Worm (Caenorhabditis elegans): ENCODE measurements around the gene srj-55.
A peak's percentile ranks its signal among the peaks of the same experiment; 100 is the strongest.

Gene srj-55

DNA sequence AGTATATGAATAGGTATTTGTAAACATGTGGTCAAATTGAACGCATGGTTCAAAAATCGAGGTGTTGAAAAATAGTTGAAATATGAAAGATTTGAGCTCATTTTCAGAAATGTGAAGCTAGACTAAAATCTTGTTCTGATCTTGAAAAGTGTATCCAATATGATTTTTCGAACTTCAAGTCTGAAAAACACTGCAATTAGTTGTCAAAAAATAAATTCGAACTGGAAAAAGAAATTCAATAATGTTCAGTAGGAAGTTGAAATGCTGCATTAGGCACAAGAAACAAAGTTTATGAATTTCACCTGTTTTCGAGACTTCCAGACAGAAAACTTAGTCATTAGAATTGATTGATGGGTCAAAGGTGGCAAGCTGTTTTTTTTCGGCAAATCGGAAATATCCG, 3.8 kb upstream of the srj-55 start, which contains the start of gene srh-270:
Gene srh-270, minus strand, starts transcription at position 101 of the 400 bp plus-strand sequence.
- TF ChIP-seq nhr-129 (tag; optimal IDR thresholded peaks at IDR 0.05), result no peak
- TF ChIP-seq zag-1 (tag; optimal IDR thresholded peaks at IDR 0.05), result no peak
- TF ChIP-seq unc-62 (GFP tag; optimal IDR thresholded peaks at IDR 0.05), result no peak
- no peak for TF ChIP-seq elt-3 (tag; optimal IDR thresholded peaks at IDR 0.05)
- TF ChIP-seq nhr-21 (tag; optimal IDR thresholded peaks at IDR 0.05), result no peak
- no peak for TF ChIP-seq alr-1 (tag; optimal IDR thresholded peaks at IDR 0.05)
- no peak for TF ChIP-seq lin-13 (GFP tag; optimal IDR thresholded peaks at IDR 0.05)
- no peak for TF ChIP-seq F13H6.1 (tag; optimal IDR thresholded peaks at IDR 0.05)
- TF ChIP-seq dmd-4 (tag; optimal IDR thresholded peaks at IDR 0.05), result no peak
- TF ChIP-seq sma-3 (GFP tag; optimal IDR thresholded peaks at IDR 0.05), result no peak
- TF ChIP-seq sma-9 (GFP tag; optimal IDR thresholded peaks at IDR 0.05), result no peak
- no peak for TF ChIP-seq sma-9 (tag; optimal IDR thresholded peaks at IDR 0.05)
- no peak for TF ChIP-seq elt-1 (tag; optimal IDR thresholded peaks at IDR 0.05)
- TF ChIP-seq ZK546.5 (tag; optimal IDR thresholded peaks at IDR 0.05), result no peak
- no peak for TF ChIP-seq mab-5 (tag; optimal IDR thresholded peaks at IDR 0.05)
- TF ChIP-seq ama-1 (optimal IDR thresholded peaks at IDR 0.05), result no peak
- no peak for TF ChIP-seq gmeb-1 (tag; optimal IDR thresholded peaks at IDR 0.05)
- TF ChIP-seq unc-39 (tag; optimal IDR thresholded peaks at IDR 0.05), result no peak
- TF ChIP-seq nhr-23 (tag; optimal IDR thresholded peaks at IDR 0.05), result no peak

DNA sequence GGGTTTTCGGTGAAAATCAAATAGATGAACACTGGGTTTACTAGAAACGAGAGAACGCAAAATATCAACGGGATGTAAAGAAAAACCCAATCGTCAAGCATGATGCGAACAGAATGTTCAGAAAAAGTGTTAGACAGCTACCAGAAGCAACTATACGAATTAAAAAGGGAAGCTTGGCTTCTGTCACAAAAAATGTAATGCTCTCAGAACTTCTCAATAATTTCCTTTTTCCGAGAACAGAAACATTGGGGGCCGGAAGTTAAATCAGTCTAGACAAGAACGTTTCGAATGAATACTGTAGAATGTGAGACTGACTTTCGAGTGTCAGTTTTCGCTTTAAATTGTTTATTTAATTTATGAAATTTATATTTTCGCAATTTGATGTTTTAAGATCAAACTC, 2.0 kb upstream of the srj-55 start, which contains the start of gene srj-54:
Gene srj-54, minus strand, starts transcription at position 101 of the 400 bp plus-strand sequence.
- TF ChIP-seq egl-27 (tag; optimal IDR thresholded peaks at IDR 0.05) (no peak), peb-1 (tag; optimal IDR thresholded peaks at IDR 0.05) (no peak), nhr-77 (tag; optimal IDR thresholded peaks at IDR 0.05) (no peak), fos-1 (tag; optimal IDR thresholded peaks at IDR 0.05) (no peak), mbf-1 (tag; optimal IDR thresholded peaks at IDR 0.05) (no peak), lin-11 (tag; optimal IDR thresholded peaks at IDR 0.05) (no peak), gmeb-1 (tag; optimal IDR thresholded peaks at IDR 0.05) (no peak), nhr-237 (tag; optimal IDR thresholded peaks at IDR 0.05) (no peak), sma-9 (GFP tag; optimal IDR thresholded peaks at IDR 0.05) (no peak), sma-9 (tag; optimal IDR thresholded peaks at IDR 0.05) (no peak), nhr-10 (tag; optimal IDR thresholded peaks at IDR 0.05) (no peak), zag-1 (tag; optimal IDR thresholded peaks at IDR 0.05) (no peak), mdl-1 (tag; optimal IDR thresholded peaks at IDR 0.05) (no peak), ztf-1 (GFP tag; conservative IDR thresholded peaks at IDR 0.05) (no peak), ZK546.5 (tag; optimal IDR thresholded peaks at IDR 0.05) (no peak), ama-1 (optimal IDR thresholded peaks at IDR 0.05) (no peak), sem-4 (tag; optimal IDR thresholded peaks at IDR 0.05) (no peak), unc-62 (GFP tag; optimal IDR thresholded peaks at IDR 0.05) (no peak), aly-2 (tag; optimal IDR thresholded peaks at IDR 0.05) (no peak)

DNA sequence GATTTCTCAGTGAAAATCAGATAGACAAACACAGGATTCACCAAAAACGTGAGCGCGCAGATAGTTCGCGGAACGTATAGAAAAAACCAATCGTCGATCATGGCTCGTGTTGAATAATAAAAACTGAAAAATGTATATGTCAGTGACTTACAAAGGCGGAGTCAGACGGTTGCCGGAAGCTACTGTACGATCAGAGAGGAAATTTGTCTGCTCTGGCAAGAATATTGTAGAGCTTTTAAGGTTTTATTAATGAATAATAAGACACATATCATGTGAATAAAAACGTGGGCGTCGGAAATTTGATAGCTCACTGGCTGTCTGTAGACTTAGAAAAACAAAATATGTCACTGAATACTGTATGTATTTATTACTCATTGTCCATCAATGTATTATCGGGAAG, 2.3 kb downstream of the srj-55 start, which contains the start of gene srj-57:
Gene srj-57, minus strand, starts transcription at position 101 of the 400 bp plus-strand sequence.
- no peak for TF ChIP-seq aly-2 (tag; optimal IDR thresholded peaks at IDR 0.05)
- TF ChIP-seq ztf-4 (tag; optimal IDR thresholded peaks at IDR 0.05), result no peak
- TF ChIP-seq elt-3 (tag; optimal IDR thresholded peaks at IDR 0.05), result no peak
- TF ChIP-seq mdl-1 (tag; optimal IDR thresholded peaks at IDR 0.05), result no peak
- no peak for TF ChIP-seq gmeb-1 (tag; optimal IDR thresholded peaks at IDR 0.05)
- no peak for TF ChIP-seq ZK546.5 (tag; optimal IDR thresholded peaks at IDR 0.05)
- no peak for TF ChIP-seq nhr-10 (tag; optimal IDR thresholded peaks at IDR 0.05)
- TF ChIP-seq ceh-16 (tag; optimal IDR thresholded peaks at IDR 0.05), result no peak
- no peak for TF ChIP-seq F13H6.1 (tag; optimal IDR thresholded peaks at IDR 0.05)
- TF ChIP-seq ztf-1 (GFP tag; conservative IDR thresholded peaks at IDR 0.05), result no peak
- no peak for TF ChIP-seq nhr-25 (tag; optimal IDR thresholded peaks at IDR 0.05)
- TF ChIP-seq sma-9 (GFP tag; optimal IDR thresholded peaks at IDR 0.05), result no peak
- no peak for TF ChIP-seq sma-9 (tag; optimal IDR thresholded peaks at IDR 0.05)
- TF ChIP-seq dmd-4 (tag; optimal IDR thresholded peaks at IDR 0.05), result no peak

DNA sequence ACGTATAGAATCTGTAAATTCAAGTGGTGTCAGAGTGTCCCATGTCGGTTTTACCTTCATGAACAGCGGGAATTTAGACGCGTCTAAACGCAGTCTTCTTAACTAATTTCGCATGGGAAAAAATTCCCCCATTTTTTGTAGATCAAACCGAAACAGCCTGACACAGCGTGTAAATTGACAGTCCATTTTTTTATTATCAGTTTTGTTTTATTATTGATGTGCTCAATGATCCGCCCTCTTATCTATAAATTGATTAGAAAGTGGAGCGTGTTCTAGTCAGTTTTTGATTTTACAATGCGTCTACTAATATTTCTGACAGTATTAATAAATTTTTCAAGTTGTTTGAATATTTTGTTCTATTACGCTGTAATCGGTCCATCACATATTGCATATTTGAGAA, 8.7 kb downstream of the srj-55 start, which contains the start of gene ugt-53:
Gene ugt-53, plus strand, starts transcription at position 273 of the 400 bp plus-strand sequence.
- TF ChIP-seq nhr-23 (tag; optimal IDR thresholded peaks at IDR 0.05) (no peak), snpc-4 (tag; optimal IDR thresholded peaks at IDR 0.05) (no peak), fos-1 (tag; optimal IDR thresholded peaks at IDR 0.05) (peak; percentile 36)
